Worm (Caenorhabditis elegans): Measurements from ENCODE around the gene F21D9.11.

ce11 chrV:19259403-19259802 lies 7.5 kb downstream of the F21D9.11 start:
- no peak for TF ChIP-seq unc-62 (GFP tag; optimal IDR thresholded peaks at IDR 0.05)
- no peak for TF ChIP-seq ztf-11 (tag; optimal IDR thresholded peaks at IDR 0.05)
